Worm (Caenorhabditis elegans) whole organism, mixed stage, embryonic: ENCODE measurements around the gene Y71H2AM.20.

Source experiments
- M03D4.4 ChIP-seq: sonication (generic microtip); optimal IDR thresholded peaks from 2 replicates; lab custom pipeline; 2017; ENCODE audit warnings: mild to moderate bottlenecking, missing genetic modification characterization, missing compliant biosample characterization
- bed-3 ChIP-seq: fragments of 200-800 bp; sonication (Bioruptor generic); optimal IDR thresholded peaks from 3 replicates; lab custom pipeline; 2018; ENCODE audit warnings: mild to moderate bottlenecking, missing genetic modification characterization, moderate library complexity, missing compliant biosample characterization
- blmp-1 ChIP-seq: fragments of 150-350 bp; optimal IDR thresholded peaks from 2 replicates; lab custom pipeline; 2014; ENCODE audit warnings: missing biosample characterization, missing genetic modification characterization
- ceh-39 ChIP-seq: fragments of 150-350 bp; optimal IDR thresholded peaks from 2 replicates; lab custom pipeline; 2014; ENCODE audit warnings: missing biosample characterization, missing genetic modification characterization
- ceh-43 ChIP-seq: fragments of 200-800 bp; sonication (Bioruptor generic); optimal IDR thresholded peaks from 2 replicates; lab custom pipeline; 2018; ENCODE audit warnings: mild to moderate bottlenecking, missing genetic modification characterization, moderate library complexity, missing compliant biosample characterization
- ceh-83 ChIP-seq: fragments of 200-800 bp; sonication (Bioruptor generic); optimal IDR thresholded peaks from 2 replicates; lab custom pipeline; 2018; ENCODE audit warnings: mild to moderate bottlenecking, missing genetic modification characterization, missing compliant biosample characterization
- cnd-1 ChIP-seq: fragments of 200-800 bp; sonication (Bioruptor generic); optimal IDR thresholded peaks from 2 replicates; lab custom pipeline; 2018; ENCODE audit warnings: mild to moderate bottlenecking, missing genetic modification characterization, missing compliant biosample characterization
- drap-1 ChIP-seq: fragments of 200-800 bp; sonication (Bioruptor generic); optimal IDR thresholded peaks from 3 replicates; lab custom pipeline; 2018; ENCODE audit warnings: mild to moderate bottlenecking, missing genetic modification characterization, missing compliant biosample characterization
- elt-1 ChIP-seq: sonication (generic microtip); optimal IDR thresholded peaks from 2 replicates; lab custom pipeline; 2017; ENCODE audit warnings: missing genetic modification characterization, mild to moderate bottlenecking, missing compliant biosample characterization, antibody characterized with exemption, moderate library complexity, borderline replicate concordance; ENCODE audit not compliant: insufficient read depth
- elt-3 ChIP-seq: fragments of 150-350 bp; optimal IDR thresholded peaks from 2 replicates; lab custom pipeline; 2014; ENCODE audit warnings: missing biosample characterization, missing genetic modification characterization
- flh-1 ChIP-seq: fragments of 200-800 bp; sonication (Bioruptor generic); optimal IDR thresholded peaks from 2 replicates; lab custom pipeline; 2018; ENCODE audit warnings: mild to moderate bottlenecking, missing genetic modification characterization, moderate library complexity, missing compliant biosample characterization
- ham-2 ChIP-seq: fragments of 200-800 bp; sonication (Bioruptor generic); optimal IDR thresholded peaks from 2 replicates; lab custom pipeline; 2018; ENCODE audit warnings: mild to moderate bottlenecking, missing genetic modification characterization, missing compliant biosample characterization
- hlh-1 ChIP-seq: fragments of 150-350 bp; optimal IDR thresholded peaks from 2 replicates; lab custom pipeline; 2014; ENCODE audit warnings: missing biosample characterization, missing genetic modification reagents, missing genetic modification characterization
- lin-13 ChIP-seq: fragments of 150-350 bp; optimal IDR thresholded peaks from 2 replicates; lab custom pipeline; 2014; ENCODE audit warnings: missing biosample characterization, missing genetic modification characterization
- lin-32 ChIP-seq: fragments of 200-800 bp; sonication (Bioruptor generic); optimal IDR thresholded peaks from 2 replicates; lab custom pipeline; 2018; ENCODE audit warnings: mild to moderate bottlenecking, missing genetic modification characterization, missing compliant biosample characterization
- lsy-2 ChIP-seq: fragments of 150-350 bp; optimal IDR thresholded peaks from 2 replicates; lab custom pipeline; 2014; ENCODE audit warnings: missing biosample characterization, missing genetic modification characterization
- mab-5 ChIP-seq: fragments of 150-350 bp; optimal IDR thresholded peaks from 2 replicates; lab custom pipeline; 2014; ENCODE audit warnings: missing biosample characterization, missing genetic modification characterization
- mep-1 ChIP-seq: fragments of 150-350 bp; optimal IDR thresholded peaks from 2 replicates; lab custom pipeline; 2017; ENCODE audit warnings: missing biosample characterization, missing genetic modification reagents, missing genetic modification characterization, inconsistent platforms
- mls-2 ChIP-seq: sonication (generic microtip); optimal IDR thresholded peaks from 2 replicates; lab custom pipeline; 2016; ENCODE audit warnings: mild to moderate bottlenecking, missing genetic modification characterization, moderate library complexity, missing compliant biosample characterization
- nhr-12 ChIP-seq: fragments of 150-350 bp; optimal IDR thresholded peaks from 2 replicates; lab custom pipeline; 2014; ENCODE audit warnings: missing biosample characterization, missing genetic modification characterization
- nhr-2 ChIP-seq: fragments of 150-350 bp; optimal IDR thresholded peaks from 2 replicates; lab custom pipeline; 2014; ENCODE audit warnings: missing biosample characterization, missing genetic modification characterization
- nhr-237 ChIP-seq: fragments of 150-350 bp; optimal IDR thresholded peaks from 2 replicates; lab custom pipeline; 2014; ENCODE audit warnings: missing biosample characterization, missing genetic modification characterization
- nhr-28 ChIP-seq: fragments of 150-350 bp; optimal IDR thresholded peaks from 2 replicates; lab custom pipeline; 2014; ENCODE audit warnings: missing biosample characterization, missing genetic modification characterization
- nhr-76 ChIP-seq: sonication (generic microtip); optimal IDR thresholded peaks from 2 replicates; lab custom pipeline; 2017; ENCODE audit warnings: missing biosample characterization, missing genetic modification characterization
- pha-4 ChIP-seq: fragments of 150-350 bp; optimal IDR thresholded peaks from 2 replicates; lab custom pipeline; 2018; ENCODE audit warnings: missing biosample characterization, missing genetic modification reagents, missing genetic modification characterization
- snpc-4 ChIP-seq: fragments of 150-350 bp; optimal IDR thresholded peaks from 2 replicates; lab custom pipeline; 2014; ENCODE audit warnings: missing biosample characterization, missing genetic modification characterization
- sptf-1 ChIP-seq: sonication (generic microtip); optimal IDR thresholded peaks from 2 replicates; lab custom pipeline; 2017; ENCODE audit warnings: mild to moderate bottlenecking, missing genetic modification characterization, moderate library complexity, missing compliant biosample characterization
- unc-120 ChIP-seq: sonication (generic microtip); optimal IDR thresholded peaks from 2 replicates; lab custom pipeline; 2017; ENCODE audit warnings: missing genetic modification characterization, missing compliant biosample characterization; ENCODE audit not compliant: poor library complexity, severe bottlenecking
- unc-39 ChIP-seq: fragments of 150-350 bp; optimal IDR thresholded peaks from 2 replicates; lab custom pipeline; 2014; ENCODE audit warnings: missing biosample characterization, missing genetic modification characterization
- unc-62 ChIP-seq: fragments of 150-350 bp; optimal IDR thresholded peaks from 2 replicates; lab custom pipeline; 2014; ENCODE audit warnings: missing biosample characterization, missing genetic modification reagents, missing genetic modification characterization
- zip-8 ChIP-seq: fragments of 150-350 bp; optimal IDR thresholded peaks from 2 replicates; lab custom pipeline; 2014; ENCODE audit warnings: missing biosample characterization, missing genetic modification characterization
- ztf-11 ChIP-seq: fragments of 150-350 bp; optimal IDR thresholded peaks from 2 replicates; lab custom pipeline; 2014; ENCODE audit warnings: missing biosample characterization, missing genetic modification characterization

The Y71H2AM.20 gene

DNA sequence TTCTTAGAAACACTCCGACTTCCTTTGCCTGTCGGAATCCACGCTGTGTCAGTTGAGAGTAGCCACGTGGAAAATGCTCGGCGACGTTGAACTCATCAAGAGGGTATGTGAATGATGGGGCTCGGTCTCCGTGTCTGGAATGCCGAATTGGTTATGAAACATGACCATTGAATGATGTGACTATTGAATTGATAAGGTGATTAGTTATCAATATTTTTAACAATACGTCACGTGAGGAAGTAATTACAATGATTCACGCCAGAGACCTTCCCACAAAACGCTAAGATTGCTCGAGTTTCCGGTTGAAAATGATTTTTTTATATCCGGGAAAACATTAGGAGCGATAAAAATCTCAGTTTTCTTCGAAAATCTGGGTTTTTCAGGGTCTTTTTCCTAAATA is 26.4 kb downstream of the Y71H2AM.20 start:
- TF ChIP-seq lsy-2 (tag; lab: Kevin White, UChicago): no peak
- no peak for TF ChIP-seq cnd-1 (tag; lab: Kevin White, UChicago)
- no peak for TF ChIP-seq lin-13
- no peak for TF ChIP-seq nhr-28 (tag; lab: Kevin White, UChicago)
- no peak for TF ChIP-seq nhr-2 (tag; lab: Kevin White, UChicago)
- no peak for TF ChIP-seq ceh-39 (tag; lab: Kevin White, UChicago)
- no peak for TF ChIP-seq nhr-12 (tag; lab: Kevin White, UChicago)
- no peak for TF ChIP-seq ztf-11 (tag; lab: Kevin White, UChicago)
- TF ChIP-seq mep-1 (tag; lab: Kevin White, UChicago): no peak
- no peak for TF ChIP-seq sptf-1 (tag; lab: Kevin White, UChicago)
- no peak for TF ChIP-seq lin-32 (GFP tag; lab: Kevin White, UChicago)
- no peak for TF ChIP-seq ceh-83 (GFP tag; lab: Kevin White, UChicago)
- TF ChIP-seq snpc-4 (tag; lab: Kevin White, UChicago): no peak
- TF ChIP-seq unc-120 (tag; lab: Kevin White, UChicago): no peak
- TF ChIP-seq mls-2: no peak
- no peak for TF ChIP-seq ceh-43 (GFP tag; lab: Kevin White, UChicago)
- TF ChIP-seq nhr-237 (tag; lab: Kevin White, UChicago): no peak
- TF ChIP-seq, all 35 proteins: peak for 0

DNA sequence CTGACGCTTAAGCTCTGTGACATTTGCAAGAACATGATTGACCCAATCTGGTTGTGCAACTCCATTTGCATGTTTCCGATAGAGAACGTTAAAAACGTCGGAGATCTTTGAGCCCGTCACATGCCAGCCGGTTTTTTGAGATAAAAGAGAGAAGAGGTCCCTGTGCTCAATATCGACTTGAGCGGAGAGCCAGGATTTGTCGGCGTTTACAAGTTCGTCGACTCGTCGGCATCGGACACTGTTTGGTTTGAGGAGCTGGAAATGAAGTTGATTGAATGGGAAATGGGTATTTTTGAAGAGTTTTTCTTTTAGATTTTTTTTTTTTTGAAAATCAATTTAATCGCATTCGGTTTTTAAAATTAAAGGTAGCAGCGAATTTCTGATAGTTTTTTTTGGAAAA is 27.7 kb downstream of the Y71H2AM.20 start:
- no peak for TF ChIP-seq ceh-43 (GFP tag; lab: Kevin White, UChicago)
- TF ChIP-seq blmp-1 (tag; lab: Kevin White, UChicago): no peak
- TF ChIP-seq unc-120 (tag; lab: Kevin White, UChicago): no peak
- no peak for TF ChIP-seq mls-2
- no peak for TF ChIP-seq hlh-1 (tag; lab: Kevin White, UChicago)
- no peak for TF ChIP-seq elt-1
- no peak for TF ChIP-seq zip-8 (tag; lab: Kevin White, UChicago)
- no peak for TF ChIP-seq flh-1 (GFP tag; lab: Kevin White, UChicago)
- no peak for TF ChIP-seq bed-3
- no peak for TF ChIP-seq ham-2 (GFP tag; lab: Kevin White, UChicago)
- no peak for TF ChIP-seq lin-32 (GFP tag; lab: Kevin White, UChicago)
- no peak for TF ChIP-seq nhr-12 (tag; lab: Kevin White, UChicago)
- no peak for TF ChIP-seq snpc-4 (tag; lab: Kevin White, UChicago)
- no peak for TF ChIP-seq ztf-11 (tag; lab: Kevin White, UChicago)
- TF ChIP-seq elt-3 (tag; lab: Kevin White, UChicago): no peak
- no peak for TF ChIP-seq unc-62 (GFP tag; lab: Kevin White, UChicago)
- TF ChIP-seq mep-1 (tag; lab: Kevin White, UChicago): no peak
- TF ChIP-seq drap-1 (GFP tag; lab: Kevin White, UChicago): no peak
- TF ChIP-seq, all 35 proteins: peak for 0

DNA sequence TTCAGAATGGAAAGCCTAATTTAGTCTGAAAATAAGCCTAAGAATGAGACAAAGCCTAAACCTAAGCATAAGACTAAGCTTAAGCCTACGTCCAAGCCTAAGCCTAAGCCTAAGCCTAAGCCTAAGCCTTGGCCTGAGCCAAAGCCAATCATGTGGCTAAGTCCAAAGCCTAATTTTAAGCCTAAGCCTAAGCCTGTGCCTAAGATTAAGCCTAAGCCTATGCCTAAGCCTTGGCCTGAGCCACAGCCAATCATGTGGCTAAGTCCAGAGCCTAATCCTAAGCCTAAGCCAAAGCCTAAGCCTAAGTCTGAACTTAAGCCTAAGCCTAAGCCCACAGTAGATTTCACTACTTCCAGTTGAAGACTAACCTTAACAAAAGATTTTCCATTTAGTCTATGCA is 28.3 kb downstream of the Y71H2AM.20 start:
- TF ChIP-seq ham-2 (GFP tag; lab: Kevin White, UChicago): peak; percentile 9
- TF ChIP-seq nhr-76 (tag; lab: Kevin White, UChicago): no peak

DNA sequence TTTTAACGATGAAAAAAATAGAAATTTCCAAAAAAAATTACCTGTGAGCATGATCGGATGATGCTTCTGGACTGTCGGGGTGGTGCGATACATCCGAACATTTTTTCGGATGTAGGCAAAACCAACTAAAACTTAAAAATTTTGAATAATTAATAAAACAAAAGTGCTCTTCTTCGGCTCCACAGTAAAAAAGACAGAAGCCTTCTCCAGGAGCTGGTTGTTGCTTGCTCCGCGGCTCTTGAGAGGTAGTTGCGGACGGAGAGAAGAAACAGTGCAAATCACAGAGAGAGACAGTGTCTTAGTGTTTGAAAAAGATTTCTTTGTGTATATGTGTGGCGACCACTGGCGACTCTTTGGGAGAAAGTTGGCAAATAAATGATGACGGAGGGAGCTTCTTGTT is 29.5 kb downstream of the Y71H2AM.20 start, which contains the start of gene gldi-9:
TSS of gene gldi-9 (minus strand) at position 101 of the 400 bp plus-strand sequence.
- TF ChIP-seq hlh-1 (tag; lab: Kevin White, UChicago): no peak
- no peak for TF ChIP-seq M03D4.4 (tag; lab: Kevin White, UChicago)
- TF ChIP-seq sptf-1 (tag; lab: Kevin White, UChicago): no peak
- no peak for TF ChIP-seq lin-32 (GFP tag; lab: Kevin White, UChicago)
- TF ChIP-seq ceh-39 (tag; lab: Kevin White, UChicago): no peak

DNA sequence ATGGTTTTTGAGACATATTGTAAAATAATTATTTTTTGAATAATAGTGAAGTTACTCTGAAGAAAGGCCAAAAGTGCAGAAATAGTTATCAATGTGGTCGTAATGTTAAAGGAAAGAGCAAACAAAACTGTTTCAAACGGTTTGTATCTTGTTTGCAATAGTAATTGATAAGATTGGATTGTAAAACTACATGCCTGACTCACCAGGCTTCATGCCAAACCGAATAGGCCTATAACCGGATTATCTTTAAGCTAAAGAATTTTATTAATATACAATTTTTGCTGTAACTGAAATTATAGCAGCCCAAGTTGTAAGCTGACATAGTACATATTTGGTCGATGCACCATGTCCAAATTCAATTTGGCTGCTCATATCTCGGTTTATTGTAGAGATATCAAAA is 39.2 kb downstream of the Y71H2AM.20 start, which contains the start of gene Y71H2AM.14:
TSS of gene Y71H2AM.14 (minus strand) at position 101 of the 400 bp plus-strand sequence.
- no peak for TF ChIP-seq pha-4 (tag; lab: Kevin White, UChicago)
- no peak for TF ChIP-seq cnd-1 (tag; lab: Kevin White, UChicago)
- TF ChIP-seq elt-1: no peak
- no peak for TF ChIP-seq ceh-39 (tag; lab: Kevin White, UChicago)
- TF ChIP-seq nhr-12 (tag; lab: Kevin White, UChicago): no peak
- no peak for TF ChIP-seq ceh-83 (GFP tag; lab: Kevin White, UChicago)
- no peak for TF ChIP-seq mab-5 (tag; lab: Kevin White, UChicago)
- no peak for TF ChIP-seq mls-2
- TF ChIP-seq unc-39: no peak
- TF ChIP-seq M03D4.4 (tag; lab: Kevin White, UChicago): no peak
